Fruit fly (Drosophila melanogaster) whole organism, embryonic: ENCODE data around the gene pod1.
A peak's percentile ranks its signal among the peaks of the same experiment; 100 is the strongest.

Experiments used
- Ada2b ChIP-seq: fragments of 200-800 bp; sonication (Bioruptor generic); IDR thresholded peaks from 2 replicates; pipeline ENCODE4 v1.3.6; 2022; ENCODE audit warnings: missing biosample characterization, missing genetic modification characterization
- CG11696 ChIP-seq: fragments of 200-800 bp; sonication (Bioruptor generic); IDR thresholded peaks from 2 replicates; pipeline ENCODE4 v1.3.6; 2022; ENCODE audit warnings: missing biosample characterization, missing genetic modification characterization
- CG11723 ChIP-seq: fragments of 200-800 bp; sonication (Bioruptor generic); optimal IDR thresholded peaks from 2 replicates; lab custom pipeline; 2017; ENCODE audit warnings: missing biosample characterization, mild to moderate bottlenecking, missing genetic modification characterization
- CG12744 ChIP-seq: fragments of 200-800 bp; sonication (Bioruptor generic); optimal IDR thresholded peaks from 2 replicates; lab custom pipeline; 2016; ENCODE audit warnings: missing biosample characterization, missing genetic modification characterization
- CG13624 ChIP-seq: fragments of 200-800 bp; sonication (Bioruptor generic); optimal IDR thresholded peaks from 2 replicates; lab custom pipeline; 2016; ENCODE audit warnings: missing biosample characterization, missing genetic modification characterization
- CG14441 ChIP-seq: fragments of 200-800 bp; sonication (Bioruptor generic); IDR thresholded peaks from 2 replicates; pipeline ENCODE4 v1.3.6; 2022; ENCODE audit warnings: missing biosample characterization, missing genetic modification characterization
- CG1602 ChIP-seq: fragments of 200-800 bp; sonication (Bioruptor generic); optimal IDR thresholded peaks from 3 replicates; lab custom pipeline; 2016; ENCODE audit warnings: missing biosample characterization, missing genetic modification characterization
- CG16815 ChIP-seq: fragments of 200-800 bp; sonication (Bioruptor generic); optimal IDR thresholded peaks from 3 replicates; lab custom pipeline; 2017; ENCODE audit warnings: missing biosample characterization, mild to moderate bottlenecking, missing genetic modification characterization
- CG17328 ChIP-seq: fragments of 200-800 bp; sonication (Bioruptor generic); IDR thresholded peaks from 2 replicates; pipeline ENCODE4 v1.3.6; 2022; ENCODE audit warnings: missing biosample characterization, missing genetic modification characterization
- CG17359 ChIP-seq: fragments of 200-800 bp; sonication (Bioruptor generic); optimal IDR thresholded peaks from 3 replicates; lab custom pipeline; 2018; ENCODE audit warnings: missing biosample characterization, mild to moderate bottlenecking, missing genetic modification characterization, moderate library complexity
- CG17612 ChIP-seq: fragments of 200-800 bp; sonication (Bioruptor generic); IDR thresholded peaks from 2 replicates; pipeline ENCODE4 v1.3.6; 2022; ENCODE audit warnings: missing biosample characterization, missing genetic modification characterization
- CG18476 ChIP-seq: fragments of 200-800 bp; sonication (Bioruptor generic); optimal IDR thresholded peaks from 2 replicates; lab custom pipeline; 2016; ENCODE audit warnings: missing biosample characterization, mild to moderate bottlenecking, missing genetic modification characterization
- CG3163 ChIP-seq: fragments of 200-800 bp; sonication (Bioruptor generic); optimal IDR thresholded peaks from 3 replicates; lab custom pipeline; 2016; ENCODE audit warnings: missing biosample characterization, missing genetic modification characterization
- CG32767 ChIP-seq: fragments of 200-800 bp; sonication (Bioruptor generic); IDR thresholded peaks from 2 replicates; pipeline ENCODE4 v1.3.6; 2022; ENCODE audit warnings: missing biosample characterization, missing genetic modification characterization
- CG34224 ChIP-seq: fragments of 200-800 bp; sonication (Bioruptor generic); IDR thresholded peaks from 3 replicates; pipeline ENCODE4 v1.3.6; 2022; ENCODE audit warnings: missing biosample characterization, missing genetic modification characterization; ENCODE audit not compliant: partially characterized antibody
- CG4328 ChIP-seq: fragments of 200-800 bp; sonication (Bioruptor generic); optimal IDR thresholded peaks from 3 replicates; lab custom pipeline; 2017; ENCODE audit warnings: missing biosample characterization, missing genetic modification reagents, missing genetic modification characterization
- CG43689 ChIP-seq: fragments of 200-800 bp; sonication (Bioruptor generic); IDR thresholded peaks from 2 replicates; pipeline ENCODE4 v1.3.6; 2022; ENCODE audit warnings: missing biosample characterization, missing genetic modification characterization
- CG4730 ChIP-seq: fragments of 200-800 bp; sonication (Bioruptor generic); IDR thresholded peaks from 2 replicates; pipeline ENCODE4 v1.3.6; 2022; ENCODE audit warnings: missing biosample characterization, missing genetic modification characterization
- CG6813 ChIP-seq: fragments of 200-800 bp; sonication (Bioruptor generic); optimal IDR thresholded peaks from 2 replicates; lab custom pipeline; 2017; ENCODE audit warnings: missing biosample characterization, missing genetic modification characterization, mild to moderate bottlenecking, moderate library complexity, missing genetic modification reagents
- CG6854 ChIP-seq: fragments of 200-800 bp; sonication (Bioruptor generic); optimal IDR thresholded peaks from 3 replicates; lab custom pipeline; 2017; ENCODE audit warnings: missing biosample characterization, mild to moderate bottlenecking, missing genetic modification characterization
- CG7357 ChIP-seq: fragments of 200-800 bp; sonication (Bioruptor generic); IDR thresholded peaks from 3 replicates; pipeline ENCODE4 v1.3.6; 2022; ENCODE audit warnings: missing biosample characterization, missing genetic modification characterization
- CG7372 ChIP-seq: fragments of 200-800 bp; sonication (Bioruptor generic); IDR thresholded peaks from 2 replicates; pipeline ENCODE4 v1.3.6; 2022; ENCODE audit warnings: missing biosample characterization, missing genetic modification characterization
- D ChIP-seq, 2 experiments: fragments of 200-800 bp in 1 of 2; fragments of >200 bp in 1 of 2; sonication (Bioruptor generic) in 1 of 2; optimal IDR thresholded peaks; 2 replicates in 1 of 2; 3 replicates in 1 of 2; lab custom pipeline; 2017; ENCODE audit warnings: mild to moderate bottlenecking in 1 of 2, missing biosample characterization in 1 of 2, missing genetic modification characterization in 1 of 2, missing genetic modification reagents in 1 of 2
- D19B ChIP-seq: fragments of 200-800 bp; sonication (Bioruptor generic); optimal IDR thresholded peaks from 2 replicates; lab custom pipeline; 2017; ENCODE audit warnings: missing biosample characterization, mild to moderate bottlenecking, missing genetic modification characterization
- Dbx ChIP-seq: fragments of 200-800 bp; sonication (Bioruptor generic); IDR thresholded peaks from 3 replicates; pipeline ENCODE4 v1.3.6; 2022; ENCODE audit warnings: missing biosample characterization, missing genetic modification characterization
- Dll ChIP-seq: fragments of 200-800 bp; sonication (Bioruptor generic); IDR thresholded peaks from 4 replicates; pipeline ENCODE4 v1.3.6; 2022; ENCODE audit warnings: missing biosample characterization, missing genetic modification characterization; ENCODE audit not compliant: partially characterized antibody
- Eip74EF ChIP-seq, 2 experiments: fragments of 200-800 bp in 1 of 2; fragments of >200 bp in 1 of 2; sonication (Bioruptor generic) in 1 of 2; optimal IDR thresholded peaks; 2 replicates each; lab custom pipeline; 2017 to 2019; ENCODE audit warnings: missing biosample characterization in 2 of 2, missing genetic modification characterization in 2 of 2, mild to moderate bottlenecking in 1 of 2, moderate library complexity in 1 of 2
- Fer3 ChIP-seq: fragments of 200-800 bp; sonication (Bioruptor generic); optimal IDR thresholded peaks from 2 replicates; lab custom pipeline; 2018; ENCODE audit warnings: missing biosample characterization, mild to moderate bottlenecking, missing genetic modification characterization, moderate library complexity
- Hr39 ChIP-seq: fragments of >200 bp; optimal IDR thresholded peaks from 2 replicates; lab custom pipeline; 2017
- Lim3 ChIP-seq: fragments of 200-800 bp; sonication (Bioruptor generic); IDR thresholded peaks from 2 replicates; pipeline ENCODE4 v1.3.6; 2022; ENCODE audit warnings: missing biosample characterization, missing genetic modification characterization
- Mrtf ChIP-seq: fragments of 200-800 bp; sonication (Bioruptor generic); IDR thresholded peaks from 3 replicates; pipeline ENCODE4 v1.3.6; 2022; ENCODE audit warnings: missing biosample characterization, missing genetic modification characterization
- Rfx ChIP-seq: fragments of 200-800 bp; sonication (Bioruptor generic); IDR thresholded peaks from 2 replicates; pipeline ENCODE4 v1.3.6; 2022; ENCODE audit warnings: missing biosample characterization, missing genetic modification characterization
- Scr ChIP-seq: fragments of 200-800 bp; sonication (Bioruptor generic); IDR thresholded peaks from 2 replicates; pipeline ENCODE4 v1.3.6; 2022; ENCODE audit warnings: missing biosample characterization, missing genetic modification characterization; ENCODE audit not compliant: partially characterized antibody
- Six4 ChIP-seq: fragments of 200-800 bp; sonication (Bioruptor generic); optimal IDR thresholded peaks from 2 replicates; lab custom pipeline; 2016; ENCODE audit warnings: missing biosample characterization, missing genetic modification characterization
- Sry-β ChIP-seq: fragments of 200-800 bp; sonication (Bioruptor generic); optimal IDR thresholded peaks from 2 replicates; lab custom pipeline; 2018; ENCODE audit warnings: missing biosample characterization, mild to moderate bottlenecking, missing genetic modification characterization, moderate library complexity
- TFAM ChIP-seq: fragments of 200-800 bp; sonication (Bioruptor generic); optimal IDR thresholded peaks from 2 replicates; lab custom pipeline; 2017; ENCODE audit warnings: missing biosample characterization, missing genetic modification characterization, inconsistent platforms
- ci ChIP-seq: fragments of 200-800 bp; sonication (Bioruptor generic); IDR thresholded peaks from 3 replicates; pipeline ENCODE4 v1.3.6; 2022; ENCODE audit warnings: missing biosample characterization, missing genetic modification characterization
- dmrt11E ChIP-seq: fragments of 200-800 bp; sonication (Bioruptor generic); optimal IDR thresholded peaks from 3 replicates; lab custom pipeline; 2018; ENCODE audit warnings: missing biosample characterization, mild to moderate bottlenecking, missing genetic modification characterization, moderate library complexity
- en ChIP-seq: fragments of 200-800 bp; sonication (Bioruptor generic); optimal IDR thresholded peaks from 2 replicates; lab custom pipeline; 2016; ENCODE audit warnings: missing biosample characterization, missing genetic modification characterization
- grn ChIP-seq: fragments of 200-800 bp; sonication (Bioruptor generic); optimal IDR thresholded peaks from 3 replicates; lab custom pipeline; 2017; ENCODE audit warnings: missing biosample characterization, missing genetic modification characterization
- h ChIP-seq: fragments of >200 bp; optimal IDR thresholded peaks from 2 replicates; lab custom pipeline; 2017
- maf-S ChIP-seq: fragments of 200-800 bp; sonication (Bioruptor generic); optimal IDR thresholded peaks from 2 replicates; lab custom pipeline; 2016; ENCODE audit warnings: missing biosample characterization, missing genetic modification characterization
- nom ChIP-seq: fragments of 200-800 bp; sonication (Bioruptor generic); optimal IDR thresholded peaks from 2 replicates; lab custom pipeline; 2017; ENCODE audit warnings: missing biosample characterization, missing genetic modification characterization, mild to moderate bottlenecking, moderate library complexity, missing genetic modification reagents
- org-1 ChIP-seq: fragments of 200-800 bp; sonication (Bioruptor generic); optimal IDR thresholded peaks from 2 replicates; lab custom pipeline; 2017; ENCODE audit warnings: missing biosample characterization, missing genetic modification characterization
- seq ChIP-seq: fragments of 200-800 bp; sonication (Bioruptor generic); IDR thresholded peaks from 2 replicates; pipeline ENCODE4 v1.3.6; 2022; ENCODE audit warnings: missing biosample characterization, missing genetic modification characterization
- sima ChIP-seq: fragments of 200-800 bp; sonication (Bioruptor generic); optimal IDR thresholded peaks from 2 replicates; lab custom pipeline; 2016; ENCODE audit warnings: missing biosample characterization, missing genetic modification characterization
- ssp ChIP-seq: fragments of 200-800 bp; sonication (Bioruptor generic); IDR thresholded peaks from 2 replicates; pipeline ENCODE4 v1.3.6; 2022; ENCODE audit warnings: missing biosample characterization, missing genetic modification characterization
- trem ChIP-seq: fragments of 200-800 bp; optimal IDR thresholded peaks from 3 replicates; lab custom pipeline; 2019; ENCODE audit warnings: missing biosample characterization, mild to moderate bottlenecking, missing genetic modification characterization, moderate library complexity
- trh ChIP-seq: fragments of 200-800 bp; sonication (Bioruptor generic); optimal IDR thresholded peaks from 2 replicates; lab custom pipeline; 2016; ENCODE audit warnings: missing biosample characterization, missing genetic modification characterization
- tup ChIP-seq: fragments of 200-800 bp; sonication (Bioruptor generic); optimal IDR thresholded peaks from 2 replicates; lab custom pipeline; 2016; ENCODE audit warnings: missing biosample characterization, mild to moderate bottlenecking, missing genetic modification characterization, moderate library complexity
- zfh1 ChIP-seq: fragments of 200-800 bp; sonication (Bioruptor generic); IDR thresholded peaks from 3 replicates; pipeline ENCODE4 v1.3.6; 2022; ENCODE audit warnings: missing biosample characterization, missing genetic modification characterization

Gene pod1

dm6 chrX:6794190-6794589 lies 9.3 kb upstream of the pod1 start (continued):
- TF ChIP-seq CG7372 = peak; percentile 76
- TF ChIP-seq Fer3 = peak; percentile 83
- TF ChIP-seq CG4730 (GFP tag; lab: Robert Waterston, UW) = peak; percentile 73
- peak; percentile 82 for TF ChIP-seq CG6813
- no peak for TF ChIP-seq Dll (GFP tag; lab: Robert Waterston, UW)
- no peak for TF ChIP-seq Hr39 (lab: Kevin White, UChicago)
- TF ChIP-seq org-1 = peak; percentile 74
- peak; percentile 92 for TF ChIP-seq Rfx (GFP tag; lab: Robert Waterston, UW)
- peak; percentile 43 for TF ChIP-seq trem
- TF ChIP-seq CG43689 (GFP tag; lab: Robert Waterston, UW) = peak; percentile 74
- peak; percentile 54 for TF ChIP-seq en (GFP tag; lab: Kevin White, UChicago)
- TF ChIP-seq grn = no peak
- no peak for TF ChIP-seq CG4328 (GFP tag; lab: Kevin White, UChicago)
- TF ChIP-seq CG11723 = peak; percentile 69
- peak; percentile 67; the same call in 2 of the 3 replicates for TF ChIP-seq CG7357 (GFP tag; lab: Robert Waterston, UW)
- no peak for TF ChIP-seq Scr (GFP tag; lab: Robert Waterston, UW)
- TF ChIP-seq Sry-β (GFP tag; lab: Kevin White, UChicago) = no peak
- peak; percentile 42 for TF ChIP-seq dmrt11E (tag; lab: Kevin White, UChicago)
- peak; percentile 72 for TF ChIP-seq CG18476
- no peak for TF ChIP-seq TFAM (GFP tag; lab: Kevin White, UChicago)
- peak; percentile 79 for TF ChIP-seq Mrtf (GFP tag; lab: Robert Waterston, UW)
- TF ChIP-seq CG13624 (GFP tag; lab: Kevin White, UChicago) = peak; percentile 81
- TF ChIP-seq CG17612 = peak; percentile 72; the same call in 1 of the 2 replicates
- peak; percentile 87 for TF ChIP-seq zfh1
- peak; percentile 54; the same call in 1 of the 2 replicates for TF ChIP-seq Lim3 (GFP tag; lab: Robert Waterston, UW)
- peak; percentile 88 for TF ChIP-seq CG17328 (GFP tag; lab: Robert Waterston, UW)
- no peak for TF ChIP-seq sima (GFP tag; lab: Kevin White, UChicago)
- TF ChIP-seq D (optimal IDR thresholded peaks at IDR 0.05; lab: Kevin White, UChicago) = no peak
- TF ChIP-seq D (GFP tag; optimal IDR thresholded peaks at IDR 0.05; lab: Kevin White, UChicago) = peak; percentile 41
- TF ChIP-seq CG6854 = peak; percentile 67
- peak; percentile 86 for TF ChIP-seq CG17359 (tag; lab: Kevin White, UChicago)
- peak in 1 of 2 experiments; percentile 67 for TF ChIP-seq Eip74EF (GFP tag; optimal IDR thresholded peaks at IDR 0.05; lab: Kevin White, UChicago)
- TF ChIP-seq Six4 (GFP tag; lab: Kevin White, UChicago) = peak; percentile 56
- peak; percentile 55 for TF ChIP-seq tup (GFP tag; lab: Kevin White, UChicago)
- TF ChIP-seq CG11696 (GFP tag; lab: Robert Waterston, UW) = peak; percentile 95
- peak; percentile 76 for TF ChIP-seq maf-S (GFP tag; lab: Kevin White, UChicago)
- TF ChIP-seq CG12744 (GFP tag; lab: Kevin White, UChicago) = peak; percentile 61
- TF ChIP-seq CG16815 = peak; percentile 71
- peak; percentile 62; the same call in 1 of the 2 replicates for TF ChIP-seq ssp (GFP tag; lab: Robert Waterston, UW)
- peak; percentile 88 for TF ChIP-seq Ada2b (GFP tag; lab: Robert Waterston, UW)
- TF ChIP-seq CG3163 (GFP tag; lab: Kevin White, UChicago) = peak; percentile 41
- TF ChIP-seq CG1602 (GFP tag; lab: Kevin White, UChicago) = peak; percentile 78
- TF ChIP-seq trh = peak; percentile 35
- no peak for TF ChIP-seq nom (GFP tag; lab: Kevin White, UChicago)
- peak; percentile 91 for TF ChIP-seq CG14441 (GFP tag; lab: Robert Waterston, UW)
- TF ChIP-seq seq = peak; percentile 86
- no peak for TF ChIP-seq CG34224
- peak; percentile 91 for TF ChIP-seq ci (GFP tag; lab: Robert Waterston, UW)
- no peak for TF ChIP-seq h
- peak; percentile 72 for TF ChIP-seq D19B (GFP tag; lab: Kevin White, UChicago)
- TF ChIP-seq Dbx (GFP tag; lab: Robert Waterston, UW) = peak; percentile 86
- peak; percentile 49; the same call in 1 of the 2 replicates for TF ChIP-seq CG32767
